Fruit fly (Drosophila melanogaster): ENCODE measurements around the gene ATP6AP2.

ATP6AP2 gene

dm6 chr3R:9229075-9229835 is 31.2 kb upstream of the ATP6AP2 start (continued):
- TF ChIP-seq seq (GFP tag; IDR thresholded peaks at IDR 0.05) (0 out of 2 replicates have a peak, but pooled peaks have one; percentile 22), CG2889 (GFP tag; IDR thresholded peaks at IDR 0.05) (peak; percentile 55; the same call in 1 of the 3 replicates), YL-1 (GFP tag; optimal IDR thresholded peaks at IDR 0.05) (peak; percentile 18), CG4617 (GFP tag; optimal IDR thresholded peaks at IDR 0.05; ENCODE audit: borderline replicate concordance) (peak; percentile 28), ab (GFP tag; optimal IDR thresholded peaks at IDR 0.05) (peak; percentile 32), Meics (GFP tag; optimal IDR thresholded peaks at IDR 0.05) (peak; percentile 59), NC2β (GFP tag; optimal IDR thresholded peaks at IDR 0.05) (peak; percentile 87), CG7271 (tag; optimal IDR thresholded peaks at IDR 0.05) (no peak), CG11093 (GFP tag; IDR thresholded peaks at IDR 0.05) (no peak), gcm (GFP tag; optimal IDR thresholded peaks at IDR 0.05) (peak; percentile 70), Trl (optimal IDR thresholded peaks at IDR 0.05) (peak; percentile 80 to 92), Trl (GFP tag; optimal IDR thresholded peaks at IDR 0.05) (peak; percentile 80), CG15011 (GFP tag; optimal IDR thresholded peaks at IDR 0.05) (peak; percentile 64), en (GFP tag; optimal IDR thresholded peaks at IDR 0.05) (peak; percentile 76), CG13123 (GFP tag; optimal IDR thresholded peaks at IDR 0.05) (peak; percentile 61), CG14860 (GFP tag; IDR thresholded peaks at IDR 0.05; ENCODE audit: partially characterized antibody) (no peak), CG2202 (tag; optimal IDR thresholded peaks at IDR 0.05) (peak; percentile 79), tup (GFP tag; optimal IDR thresholded peaks at IDR 0.05) (no peak), HLHmδ (GFP tag; optimal IDR thresholded peaks at IDR 0.05) (peak; percentile 81), CG12942 (GFP tag; optimal IDR thresholded peaks at IDR 0.05) (peak; percentile 55), CG5180 (GFP tag; optimal IDR thresholded peaks at IDR 0.05) (no peak), so (GFP tag; IDR thresholded peaks at IDR 0.05) (0 out of 3 replicates have a peak, but pooled peaks have one; percentile 57), Bgb (GFP tag; IDR thresholded peaks at IDR 0.05; ENCODE audit: partially characterized antibody) (no peak), CG4707 (GFP tag; optimal IDR thresholded peaks at IDR 0.05) (no peak), E2f2 (GFP tag; IDR thresholded peaks at IDR 0.05) (peak; percentile 49), CG11695 (GFP tag; IDR thresholded peaks at IDR 0.05) (peak; percentile 75; the same call in 2 of the 3 replicates), Hand (GFP tag; optimal IDR thresholded peaks at IDR 0.05) (peak; percentile 2), D19A (tag; optimal IDR thresholded peaks at IDR 0.05) (peak; percentile 74), CG6689 (GFP tag; IDR thresholded peaks at IDR 0.05) (peak; percentile 72), ind (GFP tag; optimal IDR thresholded peaks at IDR 0.05) (peak; percentile 74), CG1832 (GFP tag; optimal IDR thresholded peaks at IDR 0.05) (peak; percentile 82), nerfin-1 (tag; optimal IDR thresholded peaks at IDR 0.05) (peak; percentile 25), Hr39 (optimal IDR thresholded peaks at IDR 0.05) (no peak), Ssrp (tag; optimal IDR thresholded peaks at IDR 0.05) (peak; percentile 83), Dbx (GFP tag; IDR thresholded peaks at IDR 0.05) (no peak), Doc3 (GFP tag; IDR thresholded peaks at IDR 0.05; ENCODE audit: partially characterized antibody) (no peak), caup (GFP tag; optimal IDR thresholded peaks at IDR 0.05; ENCODE audit: severe bottlenecking) (peak; percentile 49), CG2712 (tag; optimal IDR thresholded peaks at IDR 0.05) (peak; percentile 90), CG12744 (GFP tag; optimal IDR thresholded peaks at IDR 0.05) (peak; percentile 31), Hmr (GFP tag; optimal IDR thresholded peaks at IDR 0.05) (peak; percentile 54), CG2116 (GFP tag; optimal IDR thresholded peaks at IDR 0.05) (peak; percentile 50), CHES-1-like (GFP tag; optimal IDR thresholded peaks at IDR 0.05) (peak; percentile 78), jigr1 (GFP tag; IDR thresholded peaks at IDR 0.05) (no peak), stc (GFP tag; IDR thresholded peaks at IDR 0.05) (peak; percentile 32; the same call in 1 of the 2 replicates), CG15601 (tag; optimal IDR thresholded peaks at IDR 0.05) (peak; percentile 66), lov (optimal IDR thresholded peaks at IDR 0.05) (no peak), lov (GFP tag; IDR thresholded peaks at IDR 0.05) (0 out of 3 replicates have a peak, but pooled peaks have one; percentile 46), Rfx (GFP tag; IDR thresholded peaks at IDR 0.05) (peak; percentile 64), Ets97D (GFP tag; optimal IDR thresholded peaks at IDR 0.05) (peak; percentile 6)
